Worm (Caenorhabditis elegans) whole organism, young adult: Measurements from ENCODE around the gene F54B3.4.

Experiments used
- F10E7.11 ChIP-seq: sonication (generic microtip); optimal IDR thresholded peaks from 2 replicates; lab custom pipeline; 2017; ENCODE audit warnings: mild to moderate bottlenecking, missing genetic modification characterization, moderate library complexity, missing compliant biosample characterization
- K11D2.4 ChIP-seq: fragments of 200-800 bp; sonication (Bioruptor generic); IDR thresholded peaks from 2 replicates; pipeline ENCODE4 v1.3.6; 2022; ENCODE audit warnings: missing genetic modification reagents, missing genetic modification characterization, missing compliant biosample characterization
- ama-1 ChIP-seq, 3 experiments: fragments of 150-350 bp in 1 of 3; sonication (generic microtip) in 2 of 3; optimal IDR thresholded peaks; 2 replicates each; lab custom pipeline; 2014 to 2018; ENCODE audit warnings: missing biosample characterization in 2 of 3, missing genetic modification characterization in 2 of 3, missing genetic modification reagents in 2 of 3
- attf-5 ChIP-seq: fragments of 200-800 bp; sonication (Bioruptor generic); optimal IDR thresholded peaks from 2 replicates; lab custom pipeline; 2018; ENCODE audit warnings: mild to moderate bottlenecking, missing genetic modification characterization, missing compliant biosample characterization
- attf-6 ChIP-seq: fragments of 200-800 bp; sonication (Bioruptor generic); IDR thresholded peaks from 2 replicates; pipeline ENCODE4 v1.3.6; 2022; ENCODE audit warnings: missing genetic modification reagents, missing genetic modification characterization, missing compliant biosample characterization
- chd-7 ChIP-seq: sonication (generic microtip); optimal IDR thresholded peaks from 2 replicates; lab custom pipeline; 2016; ENCODE audit warnings: mild to moderate bottlenecking, missing genetic modification characterization, moderate library complexity, missing compliant biosample characterization
- lsl-1 ChIP-seq: fragments of 200-800 bp; sonication (Bioruptor generic); optimal IDR thresholded peaks from 2 replicates; lab custom pipeline; 2018; ENCODE audit warnings: mild to moderate bottlenecking, missing genetic modification characterization, moderate library complexity, missing compliant biosample characterization
- madf-6 ChIP-seq: fragments of 200-800 bp; sonication (Bioruptor generic); IDR thresholded peaks from 2 replicates; pipeline ENCODE4 v1.3.6; 2022; ENCODE audit warnings: missing genetic modification reagents, missing genetic modification characterization, missing compliant biosample characterization
- mel-28 ChIP-seq: sonication (generic microtip); optimal IDR thresholded peaks from 2 replicates; lab custom pipeline; 2016; ENCODE audit warnings: borderline replicate concordance, mild to moderate bottlenecking, missing genetic modification characterization, missing compliant biosample characterization
- rpc-1 ChIP-seq, 2 experiments: fragments of 150-350 bp in 1 of 2; sonication (generic microtip) in 1 of 2; optimal IDR thresholded peaks; 2 replicates each; lab custom pipeline; 2014 to 2018; ENCODE audit warnings: missing biosample characterization in 1 of 2, missing genetic modification characterization in 1 of 2, missing genetic modification reagents in 1 of 2, missing genotype in 1 of 2
- snpc-4 ChIP-seq, 5 experiments: fragments of 150-350 bp in 1 of 5; sonication (generic microtip) in 4 of 5; optimal IDR thresholded peaks; 2 replicates each; lab custom pipeline; 2014 to 2018; ENCODE audit warnings: missing genetic modification characterization in 5 of 5, missing biosample characterization in 3 of 5, antibody characterized with exemption in 2 of 5, mild to moderate bottlenecking in 2 of 5, missing compliant biosample characterization in 2 of 5, missing genotype in 2 of 5, moderate library complexity in 2 of 5, missing genetic modification reagents in 1 of 5
- unc-62 ChIP-seq: fragments of 150-350 bp; optimal IDR thresholded peaks from 2 replicates; lab custom pipeline; 2014; ENCODE audit warnings: missing biosample characterization, missing genetic modification reagents, missing genetic modification characterization

ce11 chrII:10271093-10271492 lies at the start of gene F54B3.4:
- TF ChIP-seq attf-6 (GFP tag; lab: Robert Waterston, UW) = no peak
- TF ChIP-seq rpc-1 (optimal IDR thresholded peaks at IDR 0.05; lab: Kevin White, UChicago) = no peak
- TF ChIP-seq rpc-1 (tag; optimal IDR thresholded peaks at IDR 0.05; lab: Kevin White, UChicago) = no peak
- no peak for TF ChIP-seq F10E7.11 (tag; lab: Kevin White, UChicago)
- no peak for TF ChIP-seq chd-7 (tag; lab: Kevin White, UChicago)
- no peak for TF ChIP-seq lsl-1 (GFP tag; lab: Kevin White, UChicago)
- no peak for TF ChIP-seq snpc-4 (GFP tag; optimal IDR thresholded peaks at IDR 0.05; lab: Kevin White, UChicago)
- no peak for TF ChIP-seq snpc-4 (tag; optimal IDR thresholded peaks at IDR 0.05; lab: Kevin White, UChicago)
- no peak for TF ChIP-seq K11D2.4
- TF ChIP-seq mel-28 = no peak
- TF ChIP-seq unc-62 = no peak
- TF ChIP-seq ama-1 (optimal IDR thresholded peaks at IDR 0.05; lab: Kevin White, UChicago) = no peak
- TF ChIP-seq ama-1 (GFP tag; optimal IDR thresholded peaks at IDR 0.05; lab: Kevin White, UChicago) = no peak
- no peak for TF ChIP-seq madf-6 (GFP tag; lab: Robert Waterston, UW)
- no peak for TF ChIP-seq attf-5 (GFP tag; lab: Kevin White, UChicago)
